Worm (Caenorhabditis elegans): Measurements from ENCODE around the gene adah-1.

ce11 chrIV:6984449-6985380 lies 39.3 kb upstream of the adah-1 start:
- TF ChIP-seq egl-27 (tag; optimal IDR thresholded peaks at IDR 0.05) (no peak), lsy-2 (tag; optimal IDR thresholded peaks at IDR 0.05) (no peak), ztf-11 (tag; optimal IDR thresholded peaks at IDR 0.05) (no peak), snpc-4 (tag; optimal IDR thresholded peaks at IDR 0.05) (no peak), aly-2 (tag; optimal IDR thresholded peaks at IDR 0.05) (no peak), sma-3 (GFP tag; optimal IDR thresholded peaks at IDR 0.05) (no peak), nhr-237 (tag; optimal IDR thresholded peaks at IDR 0.05) (no peak), unc-55 (GFP tag; optimal IDR thresholded peaks at IDR 0.05) (no peak)

All from whole organism, L2 larva.